Fruit fly (Drosophila melanogaster): Measurements from ENCODE around the gene CG14111.

DNA sequence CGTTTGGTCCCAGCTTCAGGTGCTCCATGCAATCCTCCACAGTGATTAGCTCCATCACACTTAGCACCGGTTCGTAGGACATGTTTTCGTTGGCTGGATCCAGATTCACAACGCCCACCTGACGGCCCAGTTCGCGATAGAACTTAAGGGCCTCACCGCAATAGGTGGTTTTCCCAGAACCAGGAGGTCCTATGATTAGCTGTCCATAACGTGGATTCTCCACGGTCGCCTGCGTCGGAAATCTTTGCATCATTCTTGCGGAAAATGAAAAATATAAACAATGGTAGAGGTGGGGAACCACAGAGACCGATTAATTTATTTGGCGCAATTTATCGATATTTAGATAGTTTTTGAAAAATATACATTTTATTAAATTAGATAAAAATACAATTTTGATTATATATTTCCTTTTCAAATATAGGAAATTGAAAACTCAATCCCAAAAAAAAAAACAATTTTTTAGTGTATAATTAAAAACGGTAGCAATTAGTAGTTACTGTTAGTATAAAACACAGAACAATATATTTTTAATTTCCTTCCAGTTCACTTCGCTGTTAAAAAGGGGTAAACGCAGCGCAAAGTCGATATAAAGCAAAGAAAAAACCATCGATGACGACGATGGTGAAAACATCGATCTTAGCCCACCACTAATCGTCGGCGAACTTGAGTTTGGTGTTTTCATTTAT lies 34.6 kb downstream of the CG14111 start, which contains the start of the genes CG10222 and flr:
- TF ChIP-seq Sin3A (optimal IDR thresholded peaks at IDR 0.05): no peak
- no peak for TF ChIP-seq Myc (optimal IDR thresholded peaks at IDR 0.05)
- no peak for TF ChIP-seq insv (optimal IDR thresholded peaks at IDR 0.05)

All from Kc167 (cell line).